Fruit fly (Drosophila melanogaster) whole organism, prepupa: ENCODE results near the gene Gbeta13F.
A peak's percentile ranks its signal among the peaks of the same experiment; 100 is the strongest.

Experiments
- Blimp-1 ChIP-seq: fragments of 200-800 bp; sonication (Bioruptor generic); optimal IDR thresholded peaks from 3 replicates; lab custom pipeline; 2017; ENCODE audit warnings: missing biosample characterization, missing genetic modification characterization, mild to moderate bottlenecking, moderate library complexity, missing genetic modification reagents
- CG10631 ChIP-seq: fragments of 200-800 bp; sonication (Bioruptor generic); optimal IDR thresholded peaks from 2 replicates; lab custom pipeline; 2016; ENCODE audit warnings: missing biosample characterization, missing genetic modification characterization
- CG10669 ChIP-seq: fragments of 200-800 bp; sonication (Bioruptor generic); optimal IDR thresholded peaks from 3 replicates; lab custom pipeline; 2018; ENCODE audit warnings: missing biosample characterization, mild to moderate bottlenecking, missing genetic modification characterization, moderate library complexity
- CG11294 ChIP-seq: fragments of 200-800 bp; sonication (Bioruptor generic); IDR thresholded peaks from 2 replicates; pipeline ENCODE4 v1.3.6; 2022; ENCODE audit warnings: missing biosample characterization, missing genetic modification characterization
- CG11762 ChIP-seq: fragments of 200-800 bp; sonication (Bioruptor generic); optimal IDR thresholded peaks from 3 replicates; lab custom pipeline; 2016; ENCODE audit warnings: missing biosample characterization, missing genetic modification characterization; ENCODE audit not compliant: insufficient read depth
- CG11902 ChIP-seq: fragments of 200-800 bp; sonication (Bioruptor generic); optimal IDR thresholded peaks from 3 replicates; lab custom pipeline; 2016; ENCODE audit warnings: missing biosample characterization, missing genetic modification characterization
- CG1621 ChIP-seq: fragments of 200-800 bp; sonication (Bioruptor generic); optimal IDR thresholded peaks from 3 replicates; lab custom pipeline; 2018; ENCODE audit warnings: missing biosample characterization, mild to moderate bottlenecking, missing genetic modification characterization
- CG16779 ChIP-seq: fragments of 200-800 bp; sonication (Bioruptor generic); optimal IDR thresholded peaks from 3 replicates; lab custom pipeline; 2017; ENCODE audit warnings: missing biosample characterization, mild to moderate bottlenecking, missing genetic modification characterization
- CG3032 ChIP-seq: fragments of 200-800 bp; optimal IDR thresholded peaks from 2 replicates; lab custom pipeline; 2019; ENCODE audit warnings: missing biosample characterization, mild to moderate bottlenecking, missing genetic modification characterization, moderate library complexity
- CG31627 ChIP-seq: fragments of 200-800 bp; sonication (Bioruptor generic); optimal IDR thresholded peaks from 3 replicates; lab custom pipeline; 2016; ENCODE audit warnings: missing biosample characterization, missing genetic modification characterization
- CG3919 ChIP-seq: fragments of 200-800 bp; sonication (Bioruptor generic); optimal IDR thresholded peaks from 3 replicates; lab custom pipeline; 2016; ENCODE audit warnings: missing biosample characterization, missing genetic modification characterization
- CG4318 ChIP-seq: fragments of 200-800 bp; sonication (Bioruptor generic); optimal IDR thresholded peaks from 3 replicates; lab custom pipeline; 2017; ENCODE audit warnings: missing biosample characterization, mild to moderate bottlenecking, missing genetic modification characterization
- CG6792 ChIP-seq: fragments of 200-800 bp; sonication (Bioruptor generic); optimal IDR thresholded peaks from 3 replicates; lab custom pipeline; 2016; ENCODE audit warnings: missing biosample characterization, missing genetic modification characterization
- CG6808 ChIP-seq: fragments of 200-800 bp; sonication (Bioruptor generic); optimal IDR thresholded peaks from 3 replicates; lab custom pipeline; 2017; ENCODE audit warnings: missing biosample characterization, missing genetic modification characterization, mild to moderate bottlenecking, moderate library complexity, missing genetic modification reagents
- CG6854 ChIP-seq: fragments of 200-800 bp; sonication (Bioruptor generic); optimal IDR thresholded peaks from 2 replicates; lab custom pipeline; 2017; ENCODE audit warnings: missing biosample characterization, mild to moderate bottlenecking, missing genetic modification characterization
- CG7368 ChIP-seq: fragments of 200-800 bp; sonication (Bioruptor generic); optimal IDR thresholded peaks from 3 replicates; lab custom pipeline; 2016; ENCODE audit warnings: missing biosample characterization, missing genetic modification characterization
- CG8119 ChIP-seq: fragments of 200-800 bp; sonication (Bioruptor generic); IDR thresholded peaks from 3 replicates; pipeline ENCODE4 v1.3.6; 2022; ENCODE audit warnings: missing biosample characterization, missing genetic modification characterization
- CG9139 ChIP-seq: fragments of 200-800 bp; sonication (Bioruptor generic); optimal IDR thresholded peaks from 3 replicates; lab custom pipeline; 2017; ENCODE audit warnings: missing biosample characterization, mild to moderate bottlenecking, missing genetic modification characterization
- Eip75B ChIP-seq: fragments of 200-800 bp; sonication (Bioruptor generic); optimal IDR thresholded peaks from 3 replicates; lab custom pipeline; 2016; ENCODE audit warnings: missing biosample characterization, missing genetic modification characterization
- Eip78C ChIP-seq: fragments of 200-800 bp; sonication (Bioruptor generic); peaks from one replicate; lab custom pipeline; 2016; ENCODE audit warnings: missing biosample characterization, missing genetic modification characterization
- Eip93F ChIP-seq: fragments of 200-800 bp; sonication (Bioruptor generic); optimal IDR thresholded peaks from 2 replicates; lab custom pipeline; 2016; ENCODE audit warnings: missing biosample characterization, mild to moderate bottlenecking, missing genetic modification characterization
- Ets96B ChIP-seq: fragments of 200-800 bp; optimal IDR thresholded peaks from 2 replicates; lab custom pipeline; 2019; ENCODE audit warnings: missing biosample characterization, mild to moderate bottlenecking, missing genetic modification characterization, moderate library complexity
- Gug ChIP-seq: fragments of 200-800 bp; sonication (Bioruptor generic); IDR thresholded peaks from 2 replicates; pipeline ENCODE4 v1.3.6; 2022; ENCODE audit warnings: missing biosample characterization, missing genetic modification characterization
- Hr38 ChIP-seq: sonication (Bioruptor generic); optimal IDR thresholded peaks from 2 replicates; lab custom pipeline; 2016; ENCODE audit warnings: missing biosample characterization, missing genetic modification characterization
- Hr39 ChIP-seq: fragments of 200-800 bp; sonication (Bioruptor generic); optimal IDR thresholded peaks from 2 replicates; lab custom pipeline; 2016; ENCODE audit warnings: missing biosample characterization, missing genetic modification characterization
- Hr4 ChIP-seq: fragments of 200-800 bp; sonication (Bioruptor generic); optimal IDR thresholded peaks from 3 replicates; lab custom pipeline; 2016; ENCODE audit warnings: missing biosample characterization, missing genetic modification characterization
- Met ChIP-seq: fragments of 200-800 bp; sonication (Bioruptor generic); optimal IDR thresholded peaks from 3 replicates; lab custom pipeline; 2016; ENCODE audit warnings: missing biosample characterization, missing genetic modification characterization
- OdsH ChIP-seq: fragments of 200-800 bp; sonication (Bioruptor generic); optimal IDR thresholded peaks from 3 replicates; lab custom pipeline; 2016; ENCODE audit warnings: missing biosample characterization, missing genetic modification characterization
- Smox ChIP-seq: fragments of 200-800 bp; sonication (Bioruptor generic); optimal IDR thresholded peaks from 3 replicates; lab custom pipeline; 2016; ENCODE audit warnings: missing biosample characterization, missing genetic modification characterization
- Sox14 ChIP-seq: fragments of 200-800 bp; sonication (Bioruptor generic); optimal IDR thresholded peaks from 3 replicates; lab custom pipeline; 2016; ENCODE audit warnings: missing biosample characterization, missing genetic modification characterization
- Sox15 ChIP-seq: fragments of 200-800 bp; sonication (Bioruptor generic); optimal IDR thresholded peaks from 3 replicates; lab custom pipeline; 2016; ENCODE audit warnings: missing biosample characterization, missing genetic modification characterization
- acj6 ChIP-seq: fragments of 200-800 bp; sonication (Bioruptor generic); optimal IDR thresholded peaks from 3 replicates; lab custom pipeline; 2016; ENCODE audit warnings: missing biosample characterization, missing genetic modification characterization
- cyc ChIP-seq: fragments of 200-800 bp; sonication (Bioruptor generic); optimal IDR thresholded peaks from 3 replicates; lab custom pipeline; 2016; ENCODE audit warnings: missing biosample characterization, missing genetic modification characterization
- dac ChIP-seq: fragments of 200-800 bp; sonication (Bioruptor generic); optimal IDR thresholded peaks from 2 replicates; lab custom pipeline; 2017; ENCODE audit warnings: missing biosample characterization, mild to moderate bottlenecking, missing genetic modification characterization
- dsx ChIP-seq: fragments of 200-800 bp; optimal IDR thresholded peaks from 3 replicates; lab custom pipeline; 2019; ENCODE audit warnings: missing biosample characterization, mild to moderate bottlenecking, missing genetic modification characterization, moderate library complexity; ENCODE audit not compliant: poor library complexity, severe bottlenecking
- eg ChIP-seq: fragments of 200-800 bp; sonication (Bioruptor generic); IDR thresholded peaks from 3 replicates; pipeline ENCODE4 v1.3.6; 2022; ENCODE audit warnings: missing biosample characterization, missing genetic modification characterization
- fd85E ChIP-seq: fragments of 200-800 bp; sonication (Bioruptor generic); optimal IDR thresholded peaks from 3 replicates; lab custom pipeline; 2016; ENCODE audit warnings: missing biosample characterization, missing genetic modification characterization
- fkh ChIP-seq: fragments of 200-800 bp; sonication (Bioruptor generic); optimal IDR thresholded peaks from 3 replicates; lab custom pipeline; 2017; ENCODE audit warnings: missing biosample characterization, mild to moderate bottlenecking, missing genetic modification characterization, moderate library complexity
- lz ChIP-seq: fragments of 200-800 bp; sonication (Bioruptor generic); optimal IDR thresholded peaks from 3 replicates; lab custom pipeline; 2016; ENCODE audit warnings: missing biosample characterization, missing genetic modification characterization
- pdm3 ChIP-seq: fragments of 200-800 bp; sonication (Bioruptor generic); optimal IDR thresholded peaks from 3 replicates; lab custom pipeline; 2016; ENCODE audit warnings: missing biosample characterization, missing genetic modification characterization
- spab ChIP-seq: fragments of 200-800 bp; sonication (Bioruptor generic); optimal IDR thresholded peaks from 2 replicates; lab custom pipeline; 2017; ENCODE audit warnings: missing biosample characterization, mild to moderate bottlenecking, missing genetic modification characterization, missing genetic modification reagents
- ss ChIP-seq, 2 experiments: fragments of 200-800 bp; sonication (Bioruptor generic); optimal IDR thresholded peaks; 2 replicates in 1 of 2; 3 replicates in 1 of 2; lab custom pipeline; 2017 to 2018; ENCODE audit warnings: mild to moderate bottlenecking in 2 of 2, missing biosample characterization in 2 of 2, missing genetic modification characterization in 2 of 2, moderate library complexity in 1 of 2
- svp ChIP-seq: fragments of 200-800 bp; sonication (Bioruptor generic); peaks from one replicate; lab custom pipeline; 2016; ENCODE audit warnings: missing biosample characterization, missing genetic modification characterization
- topi ChIP-seq: fragments of 200-800 bp; sonication (Bioruptor generic); optimal IDR thresholded peaks from 3 replicates; lab custom pipeline; 2016; ENCODE audit warnings: missing biosample characterization, missing genetic modification characterization
- vri ChIP-seq: fragments of 200-800 bp; sonication (Bioruptor generic); optimal IDR thresholded peaks from 3 replicates; lab custom pipeline; 2016; ENCODE audit warnings: missing biosample characterization, mild to moderate bottlenecking, missing genetic modification characterization

The Gbeta13F gene

DNA sequence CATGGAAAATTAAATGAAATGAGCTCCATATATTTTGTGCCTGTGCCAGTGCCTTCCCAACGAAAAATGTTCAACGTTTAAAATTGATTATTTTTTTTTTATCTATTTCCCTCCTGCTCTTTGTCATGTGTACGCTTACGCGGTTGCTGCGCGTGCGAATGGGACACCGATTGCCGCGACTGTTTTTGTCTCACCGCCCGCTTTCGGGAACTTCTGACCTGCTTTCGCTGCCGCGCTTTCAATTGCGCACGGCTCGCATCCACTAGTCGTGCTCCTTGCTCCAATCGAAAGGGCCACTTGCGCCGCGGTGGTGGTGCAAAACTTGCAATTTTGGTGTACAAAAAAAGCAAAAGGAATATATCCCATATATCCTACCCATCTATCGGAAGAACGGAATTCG is 564 bp downstream of the Gbeta13F start (continued):
- TF ChIP-seq Ets96B (peak; percentile 51), Smox (no peak), CG1621 (tag; lab: Kevin White, UChicago) (peak; percentile 65), Hr38 (GFP tag; lab: Kevin White, UChicago) (no peak), CG11294 (GFP tag; lab: Robert Waterston, UW) (no peak), OdsH (GFP tag; lab: Kevin White, UChicago) (no peak), CG31627 (no peak), vri (GFP tag; lab: Kevin White, UChicago) (peak; percentile 64), dsx (peak; percentile 62), CG8119 (no peak), Eip75B (GFP tag; lab: Kevin White, UChicago) (peak; percentile 69)
- TF ChIP-seq, all 60 proteins: peak for 41

DNA sequence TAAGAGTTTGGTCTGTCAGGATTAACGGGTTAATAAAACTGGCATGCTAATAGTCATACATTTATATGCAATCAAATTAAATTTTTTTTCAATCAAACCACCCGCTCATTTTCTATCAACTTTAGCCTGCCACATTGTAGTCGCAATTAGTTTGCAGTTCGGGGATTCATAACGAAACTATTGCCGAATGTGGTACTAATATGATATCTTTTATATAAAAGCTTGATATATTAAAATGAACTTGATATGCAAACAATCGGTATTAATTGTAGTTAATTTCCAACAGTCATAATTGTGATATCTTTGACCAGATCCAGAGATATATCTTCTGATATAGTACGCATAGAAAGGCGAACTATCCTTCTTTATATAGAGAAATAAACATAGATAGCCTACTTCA is 6.1 kb downstream of the Gbeta13F start:
- TF ChIP-seq Gug, result no peak
- peak; percentile 3 for TF ChIP-seq Eip78C (GFP tag; lab: Kevin White, UChicago)

DNA sequence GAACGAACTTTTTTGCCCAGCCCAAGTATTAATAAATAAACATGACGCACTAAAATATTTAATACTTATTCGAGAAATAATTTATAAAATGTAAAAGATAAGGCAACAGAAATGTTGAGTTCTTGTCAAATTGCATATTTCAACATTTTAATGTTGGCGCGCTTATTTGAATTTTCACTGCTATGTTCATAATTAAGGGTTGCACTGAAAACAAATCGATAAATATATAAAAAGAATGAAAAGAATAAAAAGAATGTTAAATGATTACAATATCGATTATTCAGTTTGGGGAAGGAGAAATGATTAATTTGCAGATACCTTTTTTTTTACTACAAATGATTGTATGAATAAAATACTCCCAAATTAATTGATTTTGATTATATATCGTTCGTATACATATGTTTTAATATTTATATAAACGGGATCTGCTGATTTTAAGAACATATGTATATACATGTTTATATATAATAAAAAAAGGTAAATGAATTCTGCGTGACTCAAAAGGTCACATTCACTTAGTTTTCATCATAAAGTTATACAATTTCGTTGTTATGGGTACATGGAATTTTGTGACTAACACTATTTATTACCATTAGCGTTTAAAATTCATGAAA is 7.0 kb downstream of the Gbeta13F start:
- TF ChIP-seq CG11762 (no peak), fkh (GFP tag; lab: Kevin White, UChicago) (peak; percentile 2), Eip93F (GFP tag; lab: Kevin White, UChicago) (peak; percentile 22), Sox14 (GFP tag; lab: Kevin White, UChicago) (no peak), dsx (peak; percentile 50)

DNA sequence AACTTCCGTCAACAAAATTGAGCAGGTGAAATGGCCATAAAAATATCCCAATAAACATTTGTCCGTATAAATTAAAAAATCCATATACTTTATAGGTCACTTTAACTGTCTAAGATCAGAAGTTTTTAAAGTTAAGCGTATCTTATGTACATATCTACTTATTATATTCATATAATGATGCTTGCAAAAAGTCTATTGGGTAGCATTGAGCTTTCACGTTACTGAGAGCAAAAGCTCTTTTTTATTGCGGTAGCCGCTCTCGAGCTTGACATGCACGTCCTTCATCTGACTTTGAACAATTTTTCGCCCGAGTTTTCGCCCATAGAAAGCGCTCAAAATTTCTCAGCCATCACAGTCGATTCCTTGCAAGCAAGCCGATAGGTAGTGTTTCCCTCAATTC is 7.9 kb downstream of the Gbeta13F start, which contains the start of gene Gapdh2:
Gene Gapdh2 (plus strand): TSS at position 283 of the 400 bp plus-strand sequence.
- peak; percentile 96 for TF ChIP-seq CG4318 (GFP tag; lab: Kevin White, UChicago)
- peak; percentile 98 for TF ChIP-seq Hr39 (GFP tag; lab: Kevin White, UChicago)
- peak; percentile 99 for TF ChIP-seq CG10669 (GFP tag; lab: Kevin White, UChicago)
- TF ChIP-seq CG11902 (GFP tag; lab: Kevin White, UChicago), result peak; percentile 96
- TF ChIP-seq CG16779 (tag; lab: Kevin White, UChicago), result peak; percentile 99
- TF ChIP-seq fd85E, result peak; percentile 98
- TF ChIP-seq Eip93F (GFP tag; lab: Kevin White, UChicago), result peak; percentile 100
- peak; percentile 100 for TF ChIP-seq CG3032 (tag; lab: Kevin White, UChicago)
- TF ChIP-seq Met (GFP tag; lab: Kevin White, UChicago), result peak; percentile 100
- peak; percentile 99 for TF ChIP-seq CG9139 (GFP tag; lab: Kevin White, UChicago)
- TF ChIP-seq topi, result peak; percentile 100
- TF ChIP-seq dac, result peak; percentile 95
- TF ChIP-seq Hr4, result peak; percentile 99
- peak; percentile 99 for TF ChIP-seq acj6 (GFP tag; lab: Kevin White, UChicago)
- peak; percentile 99 for TF ChIP-seq spab (GFP tag; lab: Kevin White, UChicago)
- peak; percentile 97 for TF ChIP-seq Sox15 (GFP tag; lab: Kevin White, UChicago)
- TF ChIP-seq CG11762, result peak; percentile 99
- TF ChIP-seq CG6854 (GFP tag; lab: Kevin White, UChicago), result peak; percentile 99
- TF ChIP-seq ss (GFP tag; optimal IDR thresholded peaks at IDR 0.05; lab: Kevin White, UChicago), result peak; percentile 100
- TF ChIP-seq Gug, result peak; percentile 99
- peak; percentile 99 for TF ChIP-seq Eip75B (GFP tag; lab: Kevin White, UChicago)
- TF ChIP-seq CG3919 (GFP tag; lab: Kevin White, UChicago), result peak; percentile 99
- TF ChIP-seq CG1621 (tag; lab: Kevin White, UChicago), result peak; percentile 99
- TF ChIP-seq eg (GFP tag; lab: Robert Waterston, UW), result peak; percentile 100
- peak; percentile 99 for TF ChIP-seq lz (GFP tag; lab: Kevin White, UChicago)
- peak; percentile 99 for TF ChIP-seq cyc (GFP tag; lab: Kevin White, UChicago)
- TF ChIP-seq Blimp-1 (GFP tag; lab: Kevin White, UChicago), result peak; percentile 98
- peak; percentile 99 for TF ChIP-seq CG11294 (GFP tag; lab: Robert Waterston, UW)
- peak; percentile 99 for TF ChIP-seq CG6808
- peak; percentile 99 for TF ChIP-seq pdm3 (GFP tag; lab: Kevin White, UChicago)
- TF ChIP-seq CG8119, result peak; percentile 100
- peak; percentile 100 for TF ChIP-seq svp (GFP tag; lab: Kevin White, UChicago)
- peak; percentile 99 for TF ChIP-seq CG7368 (GFP tag; lab: Kevin White, UChicago)
- peak; percentile 99 for TF ChIP-seq Sox14 (GFP tag; lab: Kevin White, UChicago)
- TF ChIP-seq CG10631, result peak; percentile 99
- TF ChIP-seq CG6792, result peak; percentile 100
